Worm (Caenorhabditis elegans): ENCODE measurements around the gene Y60A9.3.

The Y60A9.3 gene

ce11 chrX:14349690-14350168 is 33.3 kb upstream of the Y60A9.3 start, which contains the start of gene wdr-5.2:
Gene wdr-5.2 (plus strand): TSS chrX:14350118.
- TF ChIP-seq sea-1 (GFP tag; conservative IDR thresholded peaks at IDR 0.05) (no peak), hnd-1 (tag; optimal IDR thresholded peaks at IDR 0.05) (no peak), F13C5.2 (tag; optimal IDR thresholded peaks at IDR 0.05) (no peak), ama-1 (optimal IDR thresholded peaks at IDR 0.05) (no peak), flt-1 (GFP tag; IDR thresholded peaks at IDR 0.05) (no peak)

DNA sequence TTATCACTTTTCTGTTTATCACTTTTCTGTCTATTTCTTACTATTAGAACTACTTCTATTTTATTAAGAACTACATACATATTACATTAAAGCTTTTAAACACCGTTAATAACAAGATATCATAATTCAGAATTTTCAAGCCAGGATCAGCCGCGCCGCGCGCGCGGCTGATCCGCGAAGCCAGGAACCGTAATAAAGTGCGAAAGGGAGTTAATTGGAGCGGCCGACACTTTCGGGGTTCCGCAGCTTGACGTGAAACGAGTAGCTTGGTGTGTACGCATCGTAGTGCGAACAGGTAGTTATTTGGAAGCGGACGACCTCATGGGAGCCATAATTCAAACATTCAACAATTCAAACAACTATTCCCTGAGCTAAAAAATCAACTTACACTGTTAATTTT is 28.0 kb upstream of the Y60A9.3 start:
- TF ChIP-seq ceh-13 (GFP tag; optimal IDR thresholded peaks at IDR 0.05) (no peak), pes-1 (GFP tag; IDR thresholded peaks at IDR 0.05) (no peak), ets-7 (tag; optimal IDR thresholded peaks at IDR 0.05) (no peak), B0310.2 (tag; optimal IDR thresholded peaks at IDR 0.05) (no peak), hmg-4 (GFP tag; optimal IDR thresholded peaks at IDR 0.05) (no peak), tra-4 (tag; optimal IDR thresholded peaks at IDR 0.05) (no peak), tbx-37 (GFP tag; conservative IDR thresholded peaks at IDR 0.05) (no peak), ama-1 (optimal IDR thresholded peaks at IDR 0.05) (no peak), aly-1 (tag; optimal IDR thresholded peaks at IDR 0.05) (no peak), F13C5.2 (tag; optimal IDR thresholded peaks at IDR 0.05) (no peak), tbx-11 (GFP tag; IDR thresholded peaks at IDR 0.05) (no peak), hnd-1 (tag; optimal IDR thresholded peaks at IDR 0.05) (no peak), flt-1 (GFP tag; IDR thresholded peaks at IDR 0.05) (no peak), ceh-36 (tag; optimal IDR thresholded peaks at IDR 0.05) (no peak), sea-1 (GFP tag; conservative IDR thresholded peaks at IDR 0.05) (no peak), hmbx-1 (tag; optimal IDR thresholded peaks at IDR 0.05) (no peak), scrt-1 (GFP tag; IDR thresholded peaks at IDR 0.05) (no peak)

- TF ChIP-seq tbx-11 (GFP tag; IDR thresholded peaks at IDR 0.05) = no peak
- no peak for TF ChIP-seq hmbx-1 (tag; optimal IDR thresholded peaks at IDR 0.05)
- TF ChIP-seq ets-7 (tag; optimal IDR thresholded peaks at IDR 0.05) = no peak
- no peak for TF ChIP-seq hmg-4 (GFP tag; optimal IDR thresholded peaks at IDR 0.05)
- TF ChIP-seq ceh-36 (tag; optimal IDR thresholded peaks at IDR 0.05) = no peak
- no peak for TF ChIP-seq ceh-13 (GFP tag; optimal IDR thresholded peaks at IDR 0.05)
- TF ChIP-seq sea-1 (GFP tag; conservative IDR thresholded peaks at IDR 0.05) = no peak
- TF ChIP-seq flt-1 (GFP tag; IDR thresholded peaks at IDR 0.05) = no peak
- TF ChIP-seq B0310.2 (tag; optimal IDR thresholded peaks at IDR 0.05) = no peak
- TF ChIP-seq tra-4 (tag; optimal IDR thresholded peaks at IDR 0.05) = no peak
- TF ChIP-seq aly-1 (tag; optimal IDR thresholded peaks at IDR 0.05) = no peak
- TF ChIP-seq scrt-1 (GFP tag; IDR thresholded peaks at IDR 0.05) = no peak
- TF ChIP-seq tbx-37 (GFP tag; conservative IDR thresholded peaks at IDR 0.05) = no peak
- TF ChIP-seq hnd-1 (tag; optimal IDR thresholded peaks at IDR 0.05) = no peak
- TF ChIP-seq F13C5.2 (tag; optimal IDR thresholded peaks at IDR 0.05) = no peak
- TF ChIP-seq ama-1 (optimal IDR thresholded peaks at IDR 0.05) = no peak
Measured at ce11 chrX:14356683-14357287, 26.3 kb upstream of the Y60A9.3 start.

- no peak for TF ChIP-seq pes-1 (GFP tag; IDR thresholded peaks at IDR 0.05)
- no peak for TF ChIP-seq ceh-13 (GFP tag; optimal IDR thresholded peaks at IDR 0.05)
- TF ChIP-seq hmg-4 (GFP tag; optimal IDR thresholded peaks at IDR 0.05) = no peak
- TF ChIP-seq scrt-1 (GFP tag; IDR thresholded peaks at IDR 0.05) = no peak
- no peak for TF ChIP-seq ets-7 (tag; optimal IDR thresholded peaks at IDR 0.05)
- TF ChIP-seq sea-1 (GFP tag; conservative IDR thresholded peaks at IDR 0.05) = no peak
- no peak for TF ChIP-seq tbx-37 (GFP tag; conservative IDR thresholded peaks at IDR 0.05)
- TF ChIP-seq ceh-36 (tag; optimal IDR thresholded peaks at IDR 0.05) = no peak
- no peak for TF ChIP-seq tbx-11 (GFP tag; IDR thresholded peaks at IDR 0.05)
- TF ChIP-seq tra-4 (tag; optimal IDR thresholded peaks at IDR 0.05) = no peak
- TF ChIP-seq flt-1 (GFP tag; IDR thresholded peaks at IDR 0.05) = no peak
- no peak for TF ChIP-seq B0310.2 (tag; optimal IDR thresholded peaks at IDR 0.05)
- no peak for TF ChIP-seq hnd-1 (tag; optimal IDR thresholded peaks at IDR 0.05)
- TF ChIP-seq ama-1 (optimal IDR thresholded peaks at IDR 0.05) = no peak
- no peak for TF ChIP-seq hmbx-1 (tag; optimal IDR thresholded peaks at IDR 0.05)
- no peak for TF ChIP-seq aly-1 (tag; optimal IDR thresholded peaks at IDR 0.05)
- TF ChIP-seq F13C5.2 (tag; optimal IDR thresholded peaks at IDR 0.05) = no peak
Measured at ce11 chrX:14359571-14359970, 23.5 kb upstream of the Y60A9.3 start.

DNA sequence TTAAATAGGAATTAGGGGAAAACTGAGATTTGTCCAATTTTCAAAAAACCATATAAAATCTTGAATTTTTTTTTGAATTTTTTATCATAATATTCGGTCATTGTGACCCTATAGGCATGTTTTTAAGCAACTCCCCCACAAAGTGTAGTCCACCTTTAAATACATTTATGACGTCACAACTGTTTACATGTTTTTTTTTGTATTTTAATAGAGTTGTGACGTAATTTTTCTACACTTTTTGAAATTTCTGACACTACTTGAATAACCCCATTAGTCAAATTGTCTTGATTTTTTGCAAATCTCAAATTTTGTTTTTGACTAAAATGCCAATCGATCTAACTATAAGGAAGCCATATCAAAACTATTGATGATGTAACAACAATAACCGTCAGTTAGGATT is 17.0 kb upstream of the Y60A9.3 start:
- TF ChIP-seq ets-7 (tag; optimal IDR thresholded peaks at IDR 0.05) (no peak), tbx-11 (GFP tag; IDR thresholded peaks at IDR 0.05) (no peak), ceh-13 (GFP tag; optimal IDR thresholded peaks at IDR 0.05) (no peak), tbx-37 (GFP tag; conservative IDR thresholded peaks at IDR 0.05) (no peak), flt-1 (GFP tag; IDR thresholded peaks at IDR 0.05) (no peak), hnd-1 (tag; optimal IDR thresholded peaks at IDR 0.05) (no peak), scrt-1 (GFP tag; IDR thresholded peaks at IDR 0.05) (no peak), aly-1 (tag; optimal IDR thresholded peaks at IDR 0.05) (no peak), sea-1 (GFP tag; conservative IDR thresholded peaks at IDR 0.05) (no peak), B0310.2 (tag; optimal IDR thresholded peaks at IDR 0.05) (no peak), pes-1 (GFP tag; IDR thresholded peaks at IDR 0.05) (no peak), ama-1 (optimal IDR thresholded peaks at IDR 0.05) (no peak), hmbx-1 (tag; optimal IDR thresholded peaks at IDR 0.05) (no peak), ceh-36 (tag; optimal IDR thresholded peaks at IDR 0.05) (no peak), F13C5.2 (tag; optimal IDR thresholded peaks at IDR 0.05) (no peak), hmg-4 (GFP tag; optimal IDR thresholded peaks at IDR 0.05) (no peak), tra-4 (tag; optimal IDR thresholded peaks at IDR 0.05) (no peak)

DNA sequence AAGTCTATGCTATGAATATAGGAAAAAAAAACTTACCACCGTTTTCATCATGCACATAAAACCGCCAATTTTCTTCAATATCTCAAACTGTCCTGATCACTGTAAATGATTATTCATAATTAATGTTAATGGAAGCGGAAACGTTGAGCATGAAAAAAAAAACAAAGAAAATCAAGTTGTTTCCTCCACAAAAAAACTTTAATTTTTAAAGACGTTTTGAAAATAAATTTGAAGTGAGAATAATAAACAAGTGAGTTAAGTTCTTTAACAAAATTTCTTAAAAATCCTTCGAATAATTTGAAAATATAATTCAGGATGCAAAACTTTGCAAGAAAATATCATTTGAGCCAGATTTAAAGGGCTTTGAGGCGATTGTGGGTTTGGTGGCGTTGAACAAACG is 12.7 kb upstream of the Y60A9.3 start, which contains the start of gene irk-3:
Gene irk-3, minus strand, starts transcription at position 101 of the 400 bp plus-strand sequence.
- TF ChIP-seq ets-7 (tag; optimal IDR thresholded peaks at IDR 0.05) (no peak), sea-1 (GFP tag; conservative IDR thresholded peaks at IDR 0.05) (no peak), B0310.2 (tag; optimal IDR thresholded peaks at IDR 0.05) (no peak), tbx-37 (GFP tag; conservative IDR thresholded peaks at IDR 0.05) (no peak), scrt-1 (GFP tag; IDR thresholded peaks at IDR 0.05) (no peak), hmbx-1 (tag; optimal IDR thresholded peaks at IDR 0.05) (no peak), ama-1 (optimal IDR thresholded peaks at IDR 0.05) (no peak), ceh-13 (GFP tag; optimal IDR thresholded peaks at IDR 0.05) (no peak), pes-1 (GFP tag; IDR thresholded peaks at IDR 0.05) (no peak), tra-4 (tag; optimal IDR thresholded peaks at IDR 0.05) (no peak), ceh-36 (tag; optimal IDR thresholded peaks at IDR 0.05) (no peak), F13C5.2 (tag; optimal IDR thresholded peaks at IDR 0.05) (no peak), aly-1 (tag; optimal IDR thresholded peaks at IDR 0.05) (no peak), tbx-11 (GFP tag; IDR thresholded peaks at IDR 0.05) (no peak), hnd-1 (tag; optimal IDR thresholded peaks at IDR 0.05) (no peak), flt-1 (GFP tag; IDR thresholded peaks at IDR 0.05) (no peak), hmg-4 (GFP tag; optimal IDR thresholded peaks at IDR 0.05) (no peak)

Measured in whole organism, early embryonic.